Worm (Caenorhabditis elegans) whole organism, L1 larva: ENCODE measurements around the gene R05A10.7.

Experiments used
- alr-1 ChIP-seq: fragments of 200-800 bp; sonication (Bioruptor generic); optimal IDR thresholded peaks from 2 replicates; lab custom pipeline; 2018; ENCODE audit warnings: borderline replicate concordance, mild to moderate bottlenecking, missing genetic modification characterization, missing compliant biosample characterization
- elt-3 ChIP-seq, 6 experiments: fragments of 150-350 bp in 1 of 6; sonication (generic microtip); optimal IDR thresholded peaks; 2 replicates each; lab custom pipeline; 2017 to 2018; ENCODE audit warnings: missing biosample characterization in 6 of 6, missing genetic modification characterization in 6 of 6, inconsistent platforms in 1 of 6
- fkh-4 ChIP-seq: sonication (generic microtip); optimal IDR thresholded peaks from 2 replicates; lab custom pipeline; 2016; ENCODE audit warnings: missing compliant biosample characterization, missing genetic modification characterization, borderline replicate concordance
- lin-15B ChIP-seq: fragments of 150-350 bp; sonication (generic microtip); optimal IDR thresholded peaks from 3 replicates; lab custom pipeline; 2014; ENCODE audit warnings: missing biosample characterization, missing genetic modification characterization
- nhr-28 ChIP-seq: fragments of 150-350 bp; optimal IDR thresholded peaks from 2 replicates; lab custom pipeline; 2014; ENCODE audit warnings: missing biosample characterization, missing genetic modification characterization

DNA sequence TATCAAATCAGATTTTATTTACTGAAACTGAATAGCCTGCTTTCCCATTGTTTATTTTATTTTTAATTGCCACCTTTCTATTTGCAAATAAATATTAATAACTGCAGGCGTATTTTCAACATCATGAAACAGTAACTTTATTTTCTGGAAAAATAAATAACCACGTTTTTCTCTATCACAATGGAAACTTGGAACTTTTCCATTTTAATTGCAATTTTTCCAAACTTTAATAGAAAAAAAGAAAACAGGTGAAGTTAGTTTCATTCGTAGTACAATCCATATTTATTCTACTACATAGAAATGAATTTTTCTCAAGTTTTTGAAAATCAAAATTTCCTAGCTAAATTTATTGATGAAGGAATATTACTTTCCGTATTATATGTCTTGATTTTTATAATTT, 33.6 kb downstream of the R05A10.7 start, which contains the start of gene srz-42:
- TF ChIP-seq fkh-4 (no peak), nhr-28 (tag; lab: Kevin White, UChicago) (no peak), alr-1 (no peak), elt-3 (tag; optimal IDR thresholded peaks at IDR 0.05; lab: Kevin White, UChicago) (no peak), lin-15B (tag; lab: Kevin White, UChicago) (no peak)
